Fruit fly (Drosophila melanogaster) whole organism, wandering third instar larva: ENCODE results near the gene Ran-like.
A peak's percentile ranks its signal among the peaks of the same experiment; 100 is the strongest.

Experiments used
- Abd-B ChIP-seq: fragments of >200 bp; optimal IDR thresholded peaks from 2 replicates; lab custom pipeline; 2017; ENCODE audit warnings: missing biosample characterization, missing genetic modification characterization
- CG32264 ChIP-seq: fragments of 200-800 bp; sonication (Bioruptor generic); optimal IDR thresholded peaks from 2 replicates; lab custom pipeline; 2016; ENCODE audit warnings: missing biosample characterization, missing genetic modification characterization
- CG9705 ChIP-seq: fragments of 200-800 bp; sonication (Bioruptor generic); optimal IDR thresholded peaks from 2 replicates; lab custom pipeline; 2018; ENCODE audit warnings: missing biosample characterization, mild to moderate bottlenecking, missing genetic modification characterization
- Dfd ChIP-seq: fragments of >200 bp; optimal IDR thresholded peaks from 2 replicates; lab custom pipeline; 2017; ENCODE audit warnings: missing biosample characterization, missing genetic modification characterization
- Dif ChIP-seq: fragments of 200-275, 200-300 bp; sonication (Bioruptor generic); optimal IDR thresholded peaks from 2 replicates; lab custom pipeline; 2018; ENCODE audit warnings: missing biosample characterization, missing genetic modification characterization; ENCODE audit not compliant: partially characterized antibody
- GATAd ChIP-seq: sonication (Bioruptor generic); optimal IDR thresholded peaks from 2 replicates; lab custom pipeline; 2016; ENCODE audit warnings: missing biosample characterization, missing genetic modification characterization
- HLH106 ChIP-seq: fragments of 200-800 bp; optimal IDR thresholded peaks from 3 replicates; lab custom pipeline; 2019; ENCODE audit warnings: missing biosample characterization, mild to moderate bottlenecking, missing genetic modification characterization, moderate library complexity
- Hnf4 ChIP-seq: fragments of 200-800 bp; sonication (Bioruptor generic); optimal IDR thresholded peaks from 2 replicates; lab custom pipeline; 2016; ENCODE audit warnings: missing biosample characterization, mild to moderate bottlenecking, missing genetic modification characterization
- Hr78 ChIP-seq: fragments of >200 bp; optimal IDR thresholded peaks from 2 replicates; lab custom pipeline; 2017; ENCODE audit warnings: missing biosample characterization, missing genetic modification characterization
- Hr83 ChIP-seq: fragments of 200-300 bp; sonication (Bioruptor generic); optimal IDR thresholded peaks from 2 replicates; lab custom pipeline; 2016; ENCODE audit warnings: missing biosample characterization, mild to moderate bottlenecking, missing genetic modification characterization, moderate library complexity; ENCODE audit not compliant: poor library complexity, severe bottlenecking
- Jra ChIP-seq: sonication (Bioruptor generic); optimal IDR thresholded peaks from 2 replicates; lab custom pipeline; 2016; ENCODE audit warnings: missing biosample characterization, missing genetic modification characterization
- Mio ChIP-seq: sonication (Bioruptor generic); optimal IDR thresholded peaks from 2 replicates; lab custom pipeline; 2016; ENCODE audit warnings: missing biosample characterization, missing genetic modification characterization
- N ChIP-seq: fragments of >200 bp; optimal IDR thresholded peaks from 2 replicates; lab custom pipeline; 2018; ENCODE audit warnings: missing biosample characterization, missing external identifiers, missing genetic modification characterization
- OdsH ChIP-seq: fragments of 200-800 bp; sonication (Bioruptor generic); optimal IDR thresholded peaks from 2 replicates; lab custom pipeline; 2016; ENCODE audit warnings: missing biosample characterization, mild to moderate bottlenecking, missing genetic modification characterization
- Rel ChIP-seq, 2 experiments: fragments of 200-800 bp; sonication (Bioruptor generic) in 1 of 2; optimal IDR thresholded peaks; 2 replicates in 1 of 2; 3 replicates in 1 of 2; lab custom pipeline; 2016 to 2019; ENCODE audit warnings: mild to moderate bottlenecking in 2 of 2, missing biosample characterization in 2 of 2, missing genetic modification characterization in 2 of 2, moderate library complexity in 1 of 2
- Sp1 ChIP-seq: fragments of 200-800 bp; sonication (Bioruptor generic); optimal IDR thresholded peaks from 3 replicates; lab custom pipeline; 2019; ENCODE audit warnings: missing biosample characterization, mild to moderate bottlenecking, missing genetic modification characterization, moderate library complexity
- Vsx2 ChIP-seq: fragments of 200-300, 225-300 bp; sonication (Bioruptor generic); optimal IDR thresholded peaks from 2 replicates; lab custom pipeline; 2018; ENCODE audit warnings: missing biosample characterization, missing genetic modification characterization; ENCODE audit not compliant: partially characterized antibody
- brk ChIP-seq: fragments of 200-800 bp; sonication (Bioruptor generic); optimal IDR thresholded peaks from 2 replicates; lab custom pipeline; 2016; ENCODE audit warnings: missing biosample characterization, mild to moderate bottlenecking, missing genetic modification characterization
- dl ChIP-seq, 2 experiments: fragments of 175-275, 200-275 bp in 1 of 2; fragments of 200-275 bp in 1 of 2; sonication (Bioruptor generic); optimal IDR thresholded peaks; lab custom pipeline; 2018; ENCODE audit warnings: mild to moderate bottlenecking in 2 of 2, missing biosample characterization in 2 of 2, missing genetic modification characterization in 2 of 2, moderate library complexity in 2 of 2; ENCODE audit not compliant: partially characterized antibody in 2 of 2, insufficient read depth in 1 of 2
- dmrt93B ChIP-seq: fragments of 200-800 bp; sonication (Bioruptor generic); optimal IDR thresholded peaks from 2 replicates; lab custom pipeline; 2018; ENCODE audit warnings: missing biosample characterization, mild to moderate bottlenecking, missing genetic modification characterization
- dsf ChIP-seq: sonication (Bioruptor generic); optimal IDR thresholded peaks from 2 replicates; lab custom pipeline; 2016; ENCODE audit warnings: missing biosample characterization, missing genetic modification characterization, borderline replicate concordance
- ey ChIP-seq: fragments of 200-800 bp; sonication (Bioruptor generic); optimal IDR thresholded peaks from 2 replicates; lab custom pipeline; 2016; ENCODE audit warnings: missing biosample characterization, missing genetic modification characterization
- foxo ChIP-seq, 2 experiments: fragments of 200-800 bp; sonication (Bioruptor generic); optimal IDR thresholded peaks; 2 replicates in 1 of 2; 3 replicates in 1 of 2; lab custom pipeline; 2016 to 2017; ENCODE audit warnings: missing biosample characterization in 2 of 2, missing genetic modification characterization in 2 of 2
- fru ChIP-seq: fragments of 200-800 bp; sonication (Bioruptor generic); optimal IDR thresholded peaks from 3 replicates; lab custom pipeline; 2016; ENCODE audit warnings: missing biosample characterization, mild to moderate bottlenecking, missing genetic modification characterization
- h ChIP-seq: fragments of 200-800 bp; sonication (Bioruptor generic); optimal IDR thresholded peaks from 3 replicates; lab custom pipeline; 2016; ENCODE audit warnings: missing biosample characterization, mild to moderate bottlenecking, missing genetic modification characterization
- jim ChIP-seq: fragments of 175-275, 200-325 bp; sonication (Bioruptor generic); optimal IDR thresholded peaks from 2 replicates; lab custom pipeline; 2016; ENCODE audit warnings: missing biosample characterization, mild to moderate bottlenecking, missing genetic modification characterization
- lola ChIP-seq: fragments of >200 bp; optimal IDR thresholded peaks from 2 replicates; lab custom pipeline; 2017; ENCODE audit warnings: missing biosample characterization, missing genetic modification characterization
- pan ChIP-seq: fragments of >200 bp; optimal IDR thresholded peaks from 2 replicates; lab custom pipeline; 2017
- psq ChIP-seq: fragments of 200-800 bp; sonication (Bioruptor generic); optimal IDR thresholded peaks from 3 replicates; lab custom pipeline; 2017; ENCODE audit warnings: missing biosample characterization, mild to moderate bottlenecking, missing genetic modification characterization, moderate library complexity
- rgr ChIP-seq: fragments of 200-800 bp; sonication (Bioruptor generic); optimal IDR thresholded peaks from 3 replicates; lab custom pipeline; 2016; ENCODE audit warnings: missing biosample characterization, mild to moderate bottlenecking, missing genetic modification characterization
- sage ChIP-seq: fragments of 200-800 bp; sonication (Bioruptor generic); optimal IDR thresholded peaks from 2 replicates; lab custom pipeline; 2016; ENCODE audit warnings: missing biosample characterization, mild to moderate bottlenecking, missing genetic modification characterization
- sv ChIP-seq: fragments of 200-800 bp; sonication (Bioruptor generic); optimal IDR thresholded peaks from 3 replicates; lab custom pipeline; 2016; ENCODE audit warnings: missing biosample characterization, missing genetic modification characterization
- tai ChIP-seq: sonication (Bioruptor generic); optimal IDR thresholded peaks from 2 replicates; lab custom pipeline; 2016; ENCODE audit warnings: missing biosample characterization, missing genetic modification characterization
- usp ChIP-seq: fragments of >200 bp; optimal IDR thresholded peaks from 2 replicates; lab custom pipeline; 2017; ENCODE audit warnings: missing biosample characterization, missing genetic modification characterization

The Ran-like gene

dm6 chr3L:15511688-15512250 lies 26.6 kb upstream of the Ran-like start:
- peak; percentile 49 for TF ChIP-seq brk (GFP tag; lab: Kevin White, UChicago)
- no peak for TF ChIP-seq tai
- TF ChIP-seq psq (GFP tag; lab: Kevin White, UChicago), result no peak
- TF ChIP-seq rgr, result peak; percentile 11
- peak; percentile 18 for TF ChIP-seq sage (GFP tag; lab: Kevin White, UChicago)
- TF ChIP-seq dl (GFP tag; optimal IDR thresholded peaks at IDR 0.05; lab: Kevin White, UChicago; ENCODE audit: insufficient read depth in 1 of 2, partially characterized antibody in 2 of 2), result peak; percentile 44 to 66
- TF ChIP-seq Dif, result peak; percentile 57
- no peak for TF ChIP-seq dmrt93B (GFP tag; lab: Kevin White, UChicago)
- TF ChIP-seq Rel (GFP tag; optimal IDR thresholded peaks at IDR 0.05; lab: Kevin White, UChicago), result no peak
- TF ChIP-seq Rel (tag; optimal IDR thresholded peaks at IDR 0.05; lab: Kevin White, UChicago), result peak; percentile 2
- TF ChIP-seq fru (GFP tag; lab: Kevin White, UChicago), result no peak
- TF ChIP-seq, all 38 proteins: peak for 6

DNA sequence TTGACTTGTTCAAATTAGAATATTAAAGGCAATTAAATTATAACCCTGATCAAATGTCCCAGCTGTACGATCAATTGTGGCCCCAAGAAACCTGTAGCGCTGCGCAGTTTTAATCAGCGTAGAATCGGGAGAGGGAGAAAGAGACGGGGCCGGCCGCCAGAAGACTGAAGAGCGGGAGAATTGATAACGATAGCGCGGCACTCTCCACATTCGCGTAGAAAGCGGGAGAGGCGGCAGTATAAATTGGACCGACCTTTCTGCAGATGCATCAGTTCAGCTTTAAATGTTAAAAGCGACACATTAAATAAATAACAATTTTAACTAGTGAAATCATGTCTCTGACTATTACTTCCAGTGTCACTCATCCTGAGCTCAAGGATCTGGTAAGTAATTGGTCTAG lies 25.6 kb upstream of the Ran-like start, which contains the start of gene MsrA:
TSS of gene MsrA (plus strand) at position 266 of the 400 bp plus-strand sequence.
- TF ChIP-seq Sp1 (GFP tag; lab: Kevin White, UChicago) (peak; percentile 25), dl (GFP tag; optimal IDR thresholded peaks at IDR 0.05; lab: Kevin White, UChicago; ENCODE audit: insufficient read depth in 1 of 2, partially characterized antibody in 2 of 2) (peak; percentile 74 to 84), OdsH (GFP tag; lab: Kevin White, UChicago) (peak; percentile 16), h (GFP tag; lab: Kevin White, UChicago) (peak; percentile 28), Dif (peak; percentile 81), foxo (GFP tag; optimal IDR thresholded peaks at IDR 0.05; lab: Kevin White, UChicago) (no peak), lola (GFP tag; lab: Kevin White, UChicago) (no peak), rgr (peak; percentile 9)

- TF ChIP-seq Abd-B (GFP tag; lab: Kevin White, UChicago) (no peak), ey (GFP tag; lab: Kevin White, UChicago) (no peak), Rel (GFP tag; optimal IDR thresholded peaks at IDR 0.05; lab: Kevin White, UChicago) (no peak), Rel (tag; optimal IDR thresholded peaks at IDR 0.05; lab: Kevin White, UChicago) (no peak)
Measured at dm6 chr3L:15509398-15509797, 24.2 kb upstream of the Ran-like start, which contains the start of the genes gdl and gdl-ORF39. TSS of gene gdl (plus strand) at chr3L:15509445. TSS of gene gdl-ORF39 (plus strand) at chr3L:15509445.

- no peak for TF ChIP-seq OdsH (GFP tag; lab: Kevin White, UChicago)
- no peak for TF ChIP-seq jim (GFP tag; lab: Kevin White, UChicago)
- no peak for TF ChIP-seq Vsx2 (GFP tag; lab: Kevin White, UChicago)
- no peak for TF ChIP-seq sv (GFP tag; lab: Kevin White, UChicago)
- TF ChIP-seq ey (GFP tag; lab: Kevin White, UChicago), result no peak
- no peak for TF ChIP-seq sage (GFP tag; lab: Kevin White, UChicago)
- TF ChIP-seq Dfd (GFP tag; lab: Kevin White, UChicago), result no peak
- TF ChIP-seq GATAd, result no peak
- TF ChIP-seq usp (GFP tag; lab: Kevin White, UChicago), result no peak
- TF ChIP-seq Jra (GFP tag; lab: Kevin White, UChicago), result no peak
- TF ChIP-seq psq (GFP tag; lab: Kevin White, UChicago), result no peak
- TF ChIP-seq Hr78, result no peak
- no peak for TF ChIP-seq h (GFP tag; lab: Kevin White, UChicago)
- TF ChIP-seq Hr83 (GFP tag; lab: Kevin White, UChicago), result no peak
Measured at dm6 chr3L:15508750-15509149, 23.5 kb upstream of the Ran-like start, which contains the start of gene Z600. TSS of gene Z600 (plus strand) at chr3L:15509061.

DNA sequence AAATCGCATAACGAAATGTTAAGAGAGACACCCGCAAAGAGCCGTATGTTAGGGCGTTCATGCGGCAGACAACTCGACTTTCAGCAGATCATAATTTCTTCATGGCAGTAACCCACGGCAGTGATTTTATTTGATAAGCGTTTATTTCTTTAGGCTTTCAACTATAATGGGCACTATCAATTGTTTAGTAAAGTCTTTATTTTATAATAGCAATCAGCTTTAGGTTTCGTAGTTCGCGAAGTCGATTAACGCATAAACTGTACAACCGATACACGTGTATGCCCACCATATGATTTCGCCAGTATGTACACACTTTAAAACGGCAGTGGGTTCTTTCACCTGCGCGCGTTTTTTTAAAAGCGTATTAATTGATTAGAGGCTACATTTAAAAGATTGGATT lies 23.0 kb upstream of the Ran-like start, which contains the start of gene CG7841:
TSS of gene CG7841 (minus strand) at position 20 of the 400 bp plus-strand sequence.
- peak; percentile 96 to 99 for TF ChIP-seq foxo (GFP tag; optimal IDR thresholded peaks at IDR 0.05; lab: Kevin White, UChicago)
- TF ChIP-seq N (GFP tag; lab: Kevin White, UChicago), result no peak
- peak; percentile 97 for TF ChIP-seq Jra (GFP tag; lab: Kevin White, UChicago)
- peak; percentile 83 for TF ChIP-seq dsf (GFP tag; lab: Kevin White, UChicago)
- TF ChIP-seq CG32264, result peak; percentile 97
- peak; percentile 96 for TF ChIP-seq Hnf4 (GFP tag; lab: Kevin White, UChicago)
- peak; percentile 94 for TF ChIP-seq dmrt93B (GFP tag; lab: Kevin White, UChicago)
- peak; percentile 99 for TF ChIP-seq rgr
- TF ChIP-seq OdsH (GFP tag; lab: Kevin White, UChicago), result peak; percentile 99
- no peak for TF ChIP-seq Vsx2 (GFP tag; lab: Kevin White, UChicago)
- TF ChIP-seq CG9705 (GFP tag; lab: Kevin White, UChicago), result peak; percentile 98
- no peak for TF ChIP-seq Hr78
- peak; percentile 99 for TF ChIP-seq fru (GFP tag; lab: Kevin White, UChicago)
- peak; percentile 85 for TF ChIP-seq Mio (GFP tag; lab: Kevin White, UChicago)
- TF ChIP-seq jim (GFP tag; lab: Kevin White, UChicago), result no peak
- peak; percentile 99 for TF ChIP-seq Sp1 (GFP tag; lab: Kevin White, UChicago)
- TF ChIP-seq sv (GFP tag; lab: Kevin White, UChicago), result peak; percentile 98
- peak; percentile 99 for TF ChIP-seq h (GFP tag; lab: Kevin White, UChicago)
- no peak for TF ChIP-seq pan (lab: Kevin White, UChicago)
- TF ChIP-seq brk (GFP tag; lab: Kevin White, UChicago), result peak; percentile 98
- TF ChIP-seq Dfd (GFP tag; lab: Kevin White, UChicago), result no peak
- no peak for TF ChIP-seq dl (GFP tag; optimal IDR thresholded peaks at IDR 0.05; lab: Kevin White, UChicago; ENCODE audit: insufficient read depth in 1 of 2, partially characterized antibody in 2 of 2)
- no peak for TF ChIP-seq Hr83 (GFP tag; lab: Kevin White, UChicago)
- TF ChIP-seq psq (GFP tag; lab: Kevin White, UChicago), result peak; percentile 93
- TF ChIP-seq sage (GFP tag; lab: Kevin White, UChicago), result peak; percentile 98
- peak; percentile 97 for TF ChIP-seq ey (GFP tag; lab: Kevin White, UChicago)
- no peak for TF ChIP-seq usp (GFP tag; lab: Kevin White, UChicago)
- no peak for TF ChIP-seq GATAd
- TF ChIP-seq Dif, result no peak
- TF ChIP-seq HLH106 (tag; lab: Kevin White, UChicago), result peak; percentile 99
- TF ChIP-seq Abd-B (GFP tag; lab: Kevin White, UChicago), result no peak
